Worm (Caenorhabditis elegans) whole organism, L4 larva: ENCODE data around the gene acp-3.

Experiments used
- D1046.2 ChIP-seq: fragments of 200-800 bp; sonication (Bioruptor generic); IDR thresholded peaks from 2 replicates; pipeline ENCODE4 v1.3.6; 2022; ENCODE audit warnings: missing genetic modification characterization, missing compliant biosample characterization
- F10B5.3 ChIP-seq: sonication (generic microtip); optimal IDR thresholded peaks from 2 replicates; lab custom pipeline; 2016; ENCODE audit warnings: mild to moderate bottlenecking, missing genetic modification characterization, missing compliant biosample characterization
- F49E8.2 ChIP-seq: sonication (generic microtip); optimal IDR thresholded peaks from 2 replicates; lab custom pipeline; 2016; ENCODE audit warnings: missing compliant biosample characterization, mild to moderate bottlenecking, missing genetic modification characterization, borderline replicate concordance
- T20F7.1 ChIP-seq: fragments of 200-800 bp; sonication (Bioruptor generic); optimal IDR thresholded peaks from 2 replicates; lab custom pipeline; 2018; ENCODE audit warnings: mild to moderate bottlenecking, missing genetic modification characterization, missing compliant biosample characterization
- Y5F2A.4 ChIP-seq: fragments of 200-800 bp; sonication (Bioruptor generic); optimal IDR thresholded peaks from 2 replicates; lab custom pipeline; 2018; ENCODE audit warnings: mild to moderate bottlenecking, missing genetic modification characterization, missing compliant biosample characterization
- Y75B8A.6 ChIP-seq: fragments of 200-800 bp; sonication (Bioruptor generic); IDR thresholded peaks from 2 replicates; pipeline ENCODE4 v1.3.6; 2022; ENCODE audit warnings: missing genetic modification reagents, missing genetic modification characterization, missing compliant biosample characterization
- ZK337.2 ChIP-seq: fragments of 200-800 bp; sonication (Bioruptor generic); IDR thresholded peaks from 2 replicates; pipeline ENCODE4 v1.3.6; 2022; ENCODE audit warnings: missing genetic modification reagents, missing genetic modification characterization, missing compliant biosample characterization
- ZK546.5 ChIP-seq, 2 experiments: sonication (generic microtip); optimal IDR thresholded peaks; 2 replicates each; lab custom pipeline; 2017; ENCODE audit warnings: missing biosample characterization in 2 of 2, missing genetic modification characterization in 2 of 2
- aha-1 ChIP-seq: fragments of 150-350 bp; peaks from one replicate; lab custom pipeline; 2014; ENCODE audit warnings: missing biosample characterization, missing genetic modification characterization
- aly-2 ChIP-seq: sonication (generic microtip); optimal IDR thresholded peaks from 2 replicates; lab custom pipeline; 2018; ENCODE audit warnings: missing biosample characterization, missing genetic modification characterization
- arid-1 ChIP-seq: fragments of 200-800 bp; sonication (Bioruptor generic); conservative IDR thresholded peaks from 2 replicates; pipeline ENCODE4 v1.3.6; 2022; ENCODE audit warnings: missing genetic modification reagents, missing genetic modification characterization, missing compliant biosample characterization
- attf-4 ChIP-seq: sonication (generic microtip); optimal IDR thresholded peaks from 3 replicates; lab custom pipeline; 2017; ENCODE audit warnings: missing biosample characterization, missing genetic modification characterization
- ceh-32 ChIP-seq: sonication (generic microtip); optimal IDR thresholded peaks from 2 replicates; lab custom pipeline; 2016; ENCODE audit warnings: mild to moderate bottlenecking, missing genetic modification characterization, missing compliant biosample characterization; ENCODE audit not compliant: poor library complexity
- ceh-44 ChIP-seq: fragments of 200-800 bp; sonication (Bioruptor generic); IDR thresholded peaks from 2 replicates; pipeline ENCODE4 v1.3.6; 2022; ENCODE audit warnings: missing genetic modification reagents, missing genetic modification characterization, missing compliant biosample characterization
- ceh-62 ChIP-seq: sonication (generic microtip); optimal IDR thresholded peaks from 2 replicates; lab custom pipeline; 2017; ENCODE audit warnings: missing biosample characterization, missing genetic modification characterization
- ces-1 ChIP-seq: fragments of 150-350 bp; sonication (generic microtip); optimal IDR thresholded peaks from 4 replicates; lab custom pipeline; 2014; ENCODE audit warnings: missing biosample characterization, missing genetic modification reagents, missing genetic modification characterization
- ctbp-1 ChIP-seq: fragments of 200-800 bp; sonication (Bioruptor generic); IDR thresholded peaks from 2 replicates; pipeline ENCODE4 v1.3.6; 2022; ENCODE audit warnings: missing genetic modification reagents, missing genetic modification characterization, missing compliant biosample characterization
- daf-12 ChIP-seq: fragments of 150-350 bp; optimal IDR thresholded peaks from 2 replicates; lab custom pipeline; 2014; ENCODE audit warnings: missing biosample characterization, missing genetic modification reagents, missing genetic modification characterization
- daf-19 ChIP-seq: fragments of 200-800 bp; sonication (Bioruptor generic); conservative IDR thresholded peaks from 2 replicates; pipeline ENCODE4 v1.3.6; 2022; ENCODE audit warnings: missing genetic modification characterization, missing compliant biosample characterization
- dmd-9 ChIP-seq: fragments of 200-800 bp; sonication (Bioruptor generic); IDR thresholded peaks from 2 replicates; pipeline ENCODE4 v1.3.6; 2022; ENCODE audit warnings: missing genetic modification reagents, missing genetic modification characterization, missing compliant biosample characterization
- dpl-1 ChIP-seq: fragments of 150-350 bp; optimal IDR thresholded peaks from 2 replicates; lab custom pipeline; 2014; ENCODE audit warnings: missing biosample characterization, missing genetic modification reagents, missing genetic modification characterization
- duxl-1 ChIP-seq: sonication (generic microtip); optimal IDR thresholded peaks from 2 replicates; lab custom pipeline; 2016; ENCODE audit warnings: mild to moderate bottlenecking, missing genetic modification characterization, moderate library complexity, missing compliant biosample characterization; ENCODE audit not compliant: poor library complexity
- egl-43 ChIP-seq: fragments of 200-800 bp; sonication (Bioruptor generic); IDR thresholded peaks from 2 replicates; pipeline ENCODE4 v1.3.6; 2022; ENCODE audit warnings: missing genetic modification reagents, missing genetic modification characterization, missing compliant biosample characterization
- fkh-10 ChIP-seq: fragments of 150-350 bp; optimal IDR thresholded peaks from 2 replicates; lab custom pipeline; 2014; ENCODE audit warnings: missing biosample characterization, missing genetic modification reagents, missing genetic modification characterization
- fos-1 ChIP-seq: fragments of 150-350 bp; optimal IDR thresholded peaks from 2 replicates; lab custom pipeline; 2014; ENCODE audit warnings: missing biosample characterization, missing genetic modification characterization
- gei-8 ChIP-seq: fragments of 200-800 bp; sonication (Bioruptor generic); optimal IDR thresholded peaks from 2 replicates; lab custom pipeline; 2018; ENCODE audit warnings: mild to moderate bottlenecking, missing genetic modification characterization, missing compliant biosample characterization
- hlh-11 ChIP-seq: fragments of 200-800 bp; sonication (Bioruptor generic); optimal IDR thresholded peaks from 2 replicates; lab custom pipeline; 2018; ENCODE audit warnings: mild to moderate bottlenecking, missing genetic modification characterization, missing compliant biosample characterization
- hlh-30 ChIP-seq: sonication (generic microtip); optimal IDR thresholded peaks from 2 replicates; lab custom pipeline; 2017; ENCODE audit warnings: antibody characterized with exemption, mild to moderate bottlenecking, missing genetic modification characterization, missing compliant biosample characterization; ENCODE audit not compliant: insufficient read depth
- hmg-1.1 ChIP-seq: fragments of 200-800 bp; sonication (Bioruptor generic); IDR thresholded peaks from 2 replicates; pipeline ENCODE4 v1.3.6; 2022; ENCODE audit warnings: missing genetic modification reagents, missing genetic modification characterization, missing compliant biosample characterization
- lin-1 ChIP-seq: fragments of 200-800 bp; sonication (Bioruptor generic); IDR thresholded peaks from 2 replicates; pipeline ENCODE4 v1.3.6; 2022; ENCODE audit warnings: missing genetic modification reagents, missing genetic modification characterization, missing compliant biosample characterization
- lin-13 ChIP-seq: fragments of 150-350 bp; optimal IDR thresholded peaks from 2 replicates; lab custom pipeline; 2014; ENCODE audit warnings: missing biosample characterization, missing genetic modification reagents, missing genetic modification characterization
- lin-38 ChIP-seq: fragments of 200-800 bp; sonication (Bioruptor generic); IDR thresholded peaks from 2 replicates; pipeline ENCODE4 v1.3.6; 2022; ENCODE audit warnings: missing genetic modification reagents, missing genetic modification characterization, missing compliant biosample characterization
- lir-3 ChIP-seq: sonication (generic microtip); optimal IDR thresholded peaks from 2 replicates; lab custom pipeline; 2016; ENCODE audit warnings: mild to moderate bottlenecking, missing genetic modification characterization, missing compliant biosample characterization
- mdt-29 ChIP-seq: fragments of 200-800 bp; sonication (Bioruptor generic); IDR thresholded peaks from 2 replicates; pipeline ENCODE4 v1.3.6; 2022; ENCODE audit warnings: missing genetic modification reagents, missing genetic modification characterization, missing compliant biosample characterization
- mes-2 ChIP-seq: sonication (generic microtip); optimal IDR thresholded peaks from 2 replicates; lab custom pipeline; 2016; ENCODE audit warnings: missing genotype, mild to moderate bottlenecking, missing genetic modification characterization, missing compliant biosample characterization; ENCODE audit not compliant: poor library complexity, severe bottlenecking
- mxl-2 ChIP-seq: fragments of 200-800 bp; sonication (Bioruptor generic); conservative IDR thresholded peaks from 2 replicates; pipeline ENCODE4 v1.3.6; 2022; ENCODE audit warnings: missing genetic modification reagents, missing genetic modification characterization, missing compliant biosample characterization
- mxl-3 ChIP-seq: fragments of 200-800 bp; sonication (Bioruptor generic); optimal IDR thresholded peaks from 2 replicates; lab custom pipeline; 2018; ENCODE audit warnings: mild to moderate bottlenecking, missing genetic modification characterization, missing compliant biosample characterization
- nhr-10 ChIP-seq: fragments of 150-350 bp; optimal IDR thresholded peaks from 2 replicates; lab custom pipeline; 2014; ENCODE audit warnings: missing biosample characterization, missing genetic modification characterization
- nhr-237 ChIP-seq: sonication (generic microtip); optimal IDR thresholded peaks from 2 replicates; lab custom pipeline; 2017; ENCODE audit warnings: missing biosample characterization, missing genetic modification characterization
- nhr-76 ChIP-seq: fragments of 150-350 bp; optimal IDR thresholded peaks from 2 replicates; lab custom pipeline; 2014; ENCODE audit warnings: missing biosample characterization, missing genetic modification characterization
- pqm-1 ChIP-seq: sonication (generic microtip); optimal IDR thresholded peaks from 2 replicates; lab custom pipeline; 2017; ENCODE audit warnings: missing biosample characterization, missing genetic modification characterization
- saeg-2 ChIP-seq: fragments of 200-800 bp; sonication (Bioruptor generic); IDR thresholded peaks from 2 replicates; pipeline ENCODE4 v1.3.6; 2022; ENCODE audit warnings: missing genetic modification reagents, missing genetic modification characterization, missing compliant biosample characterization
- sdz-12 ChIP-seq: fragments of 200-800 bp; sonication (Bioruptor generic); optimal IDR thresholded peaks from 2 replicates; lab custom pipeline; 2018; ENCODE audit warnings: mild to moderate bottlenecking, missing genetic modification characterization, missing compliant biosample characterization
- tra-1 ChIP-seq: fragments of 200-800 bp; sonication (Bioruptor generic); IDR thresholded peaks from 2 replicates; pipeline ENCODE4 v1.3.6; 2022; ENCODE audit warnings: missing genetic modification reagents, missing genetic modification characterization, missing compliant biosample characterization
- unc-39 ChIP-seq: sonication (generic microtip); optimal IDR thresholded peaks from 2 replicates; lab custom pipeline; 2017; ENCODE audit warnings: missing biosample characterization, missing genetic modification characterization
- unc-62 ChIP-seq, 3 experiments: fragments of 150-350 bp in 1 of 3; sonication (generic microtip); optimal IDR thresholded peaks in 2 of 3; peaks in 1 of 3; 1 replicate in 1 of 3; 2 replicates in 2 of 3; lab custom pipeline; 2014 to 2017; ENCODE audit warnings: missing biosample characterization in 3 of 3, missing genetic modification characterization in 3 of 3, missing genetic modification reagents in 3 of 3, missing genotype in 1 of 3
- vab-7 ChIP-seq: fragments of 200-800 bp; sonication (Bioruptor generic); IDR thresholded peaks from 2 replicates; pipeline ENCODE4 v1.3.6; 2022; ENCODE audit warnings: missing genetic modification reagents, missing genetic modification characterization, missing compliant biosample characterization
- zag-1 ChIP-seq: fragments of 150-350 bp; optimal IDR thresholded peaks from 2 replicates; lab custom pipeline; 2014; ENCODE audit warnings: missing biosample characterization, missing genetic modification characterization
- zfp-3 ChIP-seq: fragments of 200-800 bp; sonication (Bioruptor generic); conservative IDR thresholded peaks from 2 replicates; pipeline ENCODE4 v1.3.6; 2022; ENCODE audit warnings: missing genetic modification reagents, missing genetic modification characterization, missing compliant biosample characterization
- zip-11 ChIP-seq: fragments of 200-800 bp; sonication (Bioruptor generic); IDR thresholded peaks from 2 replicates; pipeline ENCODE4 v1.3.6; 2022; ENCODE audit warnings: missing genetic modification characterization, missing compliant biosample characterization
- ztf-7 ChIP-seq: fragments of 150-350 bp; optimal IDR thresholded peaks from 2 replicates; lab custom pipeline; 2014; ENCODE audit warnings: missing biosample characterization, missing genetic modification characterization

acp-3 gene

ce11 chrII:8457438-8457837 lies 20.5 kb upstream of the acp-3 start, which contains the start of gene zyg-9 (continued):
- TF ChIP-seq pqm-1 (no peak), sdz-12 (GFP tag; lab: Kevin White, UChicago) (no peak), hlh-30 (tag; lab: Kevin White, UChicago) (peak; percentile 83), tra-1 (GFP tag; lab: Robert Waterston, UW) (no peak), aha-1 (tag; lab: Kevin White, UChicago) (peak; percentile 64), ceh-44 (GFP tag; lab: Robert Waterston, UW) (no peak), ces-1 (GFP tag; lab: Kevin White, UChicago) (no peak), lin-13 (GFP tag; lab: Kevin White, UChicago) (no peak), gei-8 (GFP tag; lab: Kevin White, UChicago) (no peak), F10B5.3 (tag; lab: Kevin White, UChicago) (no peak), Y5F2A.4 (GFP tag; lab: Kevin White, UChicago) (no peak), mxl-3 (GFP tag; lab: Kevin White, UChicago) (no peak), mdt-29 (GFP tag; lab: Robert Waterston, UW) (no peak), fkh-10 (no peak), D1046.2 (GFP tag; lab: Robert Waterston, UW) (no peak), aly-2 (tag; lab: Kevin White, UChicago) (no peak), vab-7 (GFP tag; lab: Robert Waterston, UW) (no peak), F49E8.2 (tag; lab: Kevin White, UChicago) (no peak), lin-38 (GFP tag; lab: Robert Waterston, UW) (no peak), T20F7.1 (GFP tag; lab: Kevin White, UChicago) (no peak), fos-1 (tag; lab: Kevin White, UChicago) (no peak), dmd-9 (GFP tag; lab: Robert Waterston, UW) (no peak), arid-1 (no peak), Y75B8A.6 (GFP tag; lab: Robert Waterston, UW) (no peak), daf-19 (GFP tag; lab: Robert Waterston, UW) (no peak), ZK546.5 (tag; optimal IDR thresholded peaks at IDR 0.05; lab: Kevin White, UChicago) (no peak), mxl-2 (no peak), ceh-62 (no peak), zag-1 (tag; lab: Kevin White, UChicago) (no peak), unc-62 (GFP tag; optimal IDR thresholded peaks at IDR 0.05 in 1 of 2; lab: Kevin White, UChicago) (no peak), unc-62 (tag; optimal IDR thresholded peaks at IDR 0.05; lab: Kevin White, UChicago) (no peak), ztf-7 (tag; lab: Kevin White, UChicago) (no peak), unc-39 (tag; lab: Kevin White, UChicago) (no peak), hmg-1.1 (GFP tag; lab: Robert Waterston, UW) (0 out of 2 replicates have a peak, but pooled peaks have one; percentile 32), zip-11 (GFP tag; lab: Robert Waterston, UW) (no peak), lir-3 (tag; lab: Kevin White, UChicago) (no peak), ctbp-1 (GFP tag; lab: Robert Waterston, UW) (no peak), egl-43 (peak; percentile 28; the same call in 1 of the 2 replicates), mes-2 (peak; percentile 37), nhr-237 (tag; lab: Kevin White, UChicago) (no peak), nhr-76 (tag; lab: Kevin White, UChicago) (no peak), daf-12 (no peak), dpl-1 (peak; percentile 5), attf-4 (no peak), duxl-1 (tag; lab: Kevin White, UChicago) (no peak), lin-1 (GFP tag; lab: Robert Waterston, UW) (no peak), hlh-11 (tag; lab: Kevin White, UChicago) (peak; percentile 24), nhr-10 (tag; lab: Kevin White, UChicago) (no peak), ceh-32 (no peak), zfp-3 (GFP tag; lab: Robert Waterston, UW) (no peak), ZK337.2 (no peak), saeg-2 (GFP tag; lab: Robert Waterston, UW) (no peak)
